Worm (Caenorhabditis elegans): ENCODE data around the gene T05C12.4.

The T05C12.4 gene

ce11 chrII:8225914-8226313 is 45.7 kb upstream of the T05C12.4 start:
- TF ChIP-seq aha-1 (tag) (peak; percentile 56), unc-62 (GFP tag; optimal IDR thresholded peaks at IDR 0.05 in 1 of 2) (peak in 1 of 2 experiments; percentile 23), unc-62 (tag; optimal IDR thresholded peaks at IDR 0.05) (no peak), dmd-6 (GFP tag; IDR thresholded peaks at IDR 0.05) (no peak), mep-1 (tag; optimal IDR thresholded peaks at IDR 0.05) (peak; percentile 14), vab-7 (GFP tag; IDR thresholded peaks at IDR 0.05) (no peak; the same call in 1 of the 2 replicates), F37D6.2 (tag; optimal IDR thresholded peaks at IDR 0.05) (no peak), skn-1 (tag; optimal IDR thresholded peaks at IDR 0.05) (no peak), ztf-7 (tag; optimal IDR thresholded peaks at IDR 0.05) (no peak), hlh-30 (tag; optimal IDR thresholded peaks at IDR 0.05; ENCODE audit: insufficient read depth) (peak; percentile 60), snpc-1.2 (GFP tag; IDR thresholded peaks at IDR 0.05) (no peak), snpc-4 (tag; optimal IDR thresholded peaks at IDR 0.05) (no peak)

- no peak for TF ChIP-seq hif-1 (tag; optimal IDR thresholded peaks at IDR 0.05)
- TF ChIP-seq zip-11 (GFP tag; IDR thresholded peaks at IDR 0.05), result no peak
- TF ChIP-seq ceh-62 (tag; optimal IDR thresholded peaks at IDR 0.05), result no peak
- no peak for TF ChIP-seq egl-43 (GFP tag; IDR thresholded peaks at IDR 0.05)
- TF ChIP-seq lin-38 (GFP tag; IDR thresholded peaks at IDR 0.05), result no peak
- TF ChIP-seq Y75B8A.6 (GFP tag; IDR thresholded peaks at IDR 0.05), result no peak
- no peak for TF ChIP-seq daf-12 (tag; optimal IDR thresholded peaks at IDR 0.05)
- peak in 1 of 2 experiments; percentile 75 for TF ChIP-seq unc-62 (GFP tag; optimal IDR thresholded peaks at IDR 0.05 in 1 of 2)
- no peak for TF ChIP-seq unc-62 (tag; optimal IDR thresholded peaks at IDR 0.05)
- TF ChIP-seq nhr-28 (tag; optimal IDR thresholded peaks at IDR 0.05), result peak; percentile 76
- TF ChIP-seq nhr-48 (tag; optimal IDR thresholded peaks at IDR 0.05), result no peak
- peak; percentile 17 for TF ChIP-seq dve-1 (tag; optimal IDR thresholded peaks at IDR 0.05; ENCODE audit: insufficient read depth)
- TF ChIP-seq hlh-30 (tag; optimal IDR thresholded peaks at IDR 0.05; ENCODE audit: insufficient read depth), result peak; percentile 17
- TF ChIP-seq snpc-4 (tag; optimal IDR thresholded peaks at IDR 0.05), result no peak
Measured at ce11 chrII:8225347-8225746, 45.2 kb upstream of the T05C12.4 start.

- TF ChIP-seq aly-2 (tag; optimal IDR thresholded peaks at IDR 0.05), result no peak
- no peak for TF ChIP-seq R02D3.7 (tag; optimal IDR thresholded peaks at IDR 0.05)
- TF ChIP-seq dmd-9 (GFP tag; IDR thresholded peaks at IDR 0.05), result no peak
- peak; percentile 13 for TF ChIP-seq aha-1 (tag)
- TF ChIP-seq cey-2 (tag; optimal IDR thresholded peaks at IDR 0.05; ENCODE audit: borderline replicate concordance, insufficient read depth), result no peak
- TF ChIP-seq mxl-2 (GFP tag; conservative IDR thresholded peaks at IDR 0.05), result no peak
- no peak for TF ChIP-seq ceh-28 (tag; optimal IDR thresholded peaks at IDR 0.05)
- TF ChIP-seq unc-62 (GFP tag; optimal IDR thresholded peaks at IDR 0.05 in 1 of 2), result peak in 1 of 2 experiments; percentile 99
- TF ChIP-seq unc-62 (tag; optimal IDR thresholded peaks at IDR 0.05), result no peak
- no peak for TF ChIP-seq nhr-111 (GFP tag; optimal IDR thresholded peaks at IDR 0.05)
Measured at ce11 chrII:8224623-8225022, 44.4 kb upstream of the T05C12.4 start.

- TF ChIP-seq gei-8 (GFP tag; optimal IDR thresholded peaks at IDR 0.05) (no peak), unc-62 (GFP tag; optimal IDR thresholded peaks at IDR 0.05 in 1 of 2) (peak in 1 of 2 experiments; percentile 83), unc-62 (tag; optimal IDR thresholded peaks at IDR 0.05) (no peak), D1046.2 (GFP tag; IDR thresholded peaks at IDR 0.05) (no peak)
Measured at ce11 chrII:8223945-8224344, 43.8 kb upstream of the T05C12.4 start.

ce11 chrII:8223422-8223821 is 43.2 kb upstream of the T05C12.4 start:
- TF ChIP-seq Y5F2A.4 (GFP tag; optimal IDR thresholded peaks at IDR 0.05) (no peak), mxl-3 (GFP tag; optimal IDR thresholded peaks at IDR 0.05) (peak; percentile 5), mxl-2 (GFP tag; conservative IDR thresholded peaks at IDR 0.05) (no peak), egl-43 (GFP tag; IDR thresholded peaks at IDR 0.05) (no peak), D1046.2 (GFP tag; IDR thresholded peaks at IDR 0.05) (no peak), tra-1 (GFP tag; IDR thresholded peaks at IDR 0.05) (no peak), daf-12 (tag; optimal IDR thresholded peaks at IDR 0.05) (no peak), zag-1 (tag; optimal IDR thresholded peaks at IDR 0.05) (no peak), unc-62 (GFP tag; optimal IDR thresholded peaks at IDR 0.05 in 1 of 2) (no peak), unc-62 (tag; optimal IDR thresholded peaks at IDR 0.05) (no peak), ceh-28 (tag; optimal IDR thresholded peaks at IDR 0.05) (peak; percentile 3), nhr-237 (tag; optimal IDR thresholded peaks at IDR 0.05) (no peak), pha-4 (GFP tag; IDR thresholded peaks at IDR 0.05) (no peak), pha-4 (tag; optimal IDR thresholded peaks at IDR 0.05) (peak; percentile 55), lin-15B (tag; optimal IDR thresholded peaks at IDR 0.05) (no peak), nhr-76 (tag; optimal IDR thresholded peaks at IDR 0.05) (no peak), dmd-8 (GFP tag; IDR thresholded peaks at IDR 0.05) (no peak), mdl-1 (tag; optimal IDR thresholded peaks at IDR 0.05) (no peak), hlh-11 (tag; optimal IDR thresholded peaks at IDR 0.05) (peak; percentile 11), nhr-102 (tag; optimal IDR thresholded peaks at IDR 0.05) (no peak)
